Fruit fly (Drosophila melanogaster) whole organism, adult: ENCODE data around the gene CG46387.

ENCODE experiments used
- Crg-1 ChIP-seq: fragments of 200-800 bp; sonication (Bioruptor generic); optimal IDR thresholded peaks from 2 replicates; lab custom pipeline; 2016; ENCODE audit warnings: missing biosample characterization, missing genetic modification characterization
- Hr96 ChIP-seq: fragments of 200-800 bp; sonication (Bioruptor generic); optimal IDR thresholded peaks from 2 replicates; lab custom pipeline; 2016; ENCODE audit warnings: missing biosample characterization, missing genetic modification characterization
- ovo ChIP-seq: fragments of 200-800 bp; sonication (Bioruptor generic); optimal IDR thresholded peaks from 2 replicates; lab custom pipeline; 2016; ENCODE audit warnings: missing biosample characterization, missing genetic modification characterization
- pad ChIP-seq: fragments of 200-800 bp; sonication (Bioruptor generic); optimal IDR thresholded peaks from 3 replicates; lab custom pipeline; 2017; ENCODE audit warnings: missing biosample characterization, missing genetic modification characterization, mild to moderate bottlenecking, moderate library complexity, missing genetic modification reagents
- tj ChIP-seq: fragments of 200-800 bp; sonication (Bioruptor generic); optimal IDR thresholded peaks from 3 replicates; lab custom pipeline; 2017; ENCODE audit warnings: missing biosample characterization, mild to moderate bottlenecking, missing genetic modification characterization, moderate library complexity

DNA sequence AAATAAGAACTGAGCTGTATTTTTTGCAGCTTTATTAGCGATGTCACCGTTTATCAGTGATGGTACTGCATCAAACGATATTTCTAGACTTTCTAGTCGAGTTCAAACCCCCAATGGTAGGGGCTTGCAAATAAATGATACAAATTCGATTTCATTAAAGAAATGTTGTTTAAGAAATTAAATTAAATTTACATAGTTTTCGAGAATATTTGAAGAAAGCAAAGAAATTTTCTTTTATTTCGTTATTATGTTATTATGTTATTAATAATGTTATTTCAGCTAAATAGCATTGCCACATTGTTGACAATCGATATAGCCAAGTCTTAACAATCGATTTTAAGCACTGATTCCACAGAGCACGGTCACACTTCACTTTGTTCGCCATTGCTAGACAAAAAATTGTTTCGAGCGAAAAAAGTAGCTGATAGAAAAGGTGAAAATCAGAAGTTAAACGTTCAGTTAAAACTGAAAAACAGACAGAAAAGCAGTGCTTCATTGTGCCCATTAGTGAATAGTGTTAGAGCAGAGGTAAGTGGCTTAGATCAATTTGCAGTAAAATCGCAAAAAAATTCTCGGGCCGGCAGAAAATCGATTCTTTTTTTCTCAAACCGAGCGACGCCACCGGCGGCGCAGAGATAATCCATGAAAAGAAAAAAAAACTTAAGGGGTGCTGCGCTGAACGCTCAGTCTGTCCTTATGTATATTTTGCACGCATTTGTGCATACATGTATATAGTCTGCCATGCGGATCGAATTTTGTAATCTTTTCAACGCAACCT is 34.0 kb upstream of the CG46387 start, which contains the start of the genes iPLA2-VIA and Ciz1:
- TF ChIP-seq tj (GFP tag; lab: Kevin White, UChicago) (peak; percentile 12), ovo (GFP tag; lab: Kevin White, UChicago) (no peak), pad (peak; percentile 19), Hr96 (no peak), Crg-1 (GFP tag; lab: Kevin White, UChicago) (no peak)
